Worm (Caenorhabditis elegans) whole organism, midembryonic: ENCODE measurements around the gene srh-265.

Source experiments
- T22C8.4 ChIP-seq: fragments of 200-800 bp; sonication (Bioruptor generic); IDR thresholded peaks from 2 replicates; pipeline ENCODE4 v1.3.6; 2022; ENCODE audit warnings: missing genetic modification characterization, missing compliant biosample characterization
- cog-1 ChIP-seq: sonication (generic microtip); optimal IDR thresholded peaks from 2 replicates; lab custom pipeline; 2016; ENCODE audit warnings: missing genetic modification characterization, missing compliant biosample characterization
- flt-1 ChIP-seq: fragments of 200-800 bp; sonication (Bioruptor generic); IDR thresholded peaks from 2 replicates; pipeline ENCODE4 v1.3.6; 2022; ENCODE audit warnings: missing genetic modification characterization, missing compliant biosample characterization
- klf-2 ChIP-seq: fragments of 200-800 bp; sonication (Bioruptor generic); conservative IDR thresholded peaks from 2 replicates; pipeline ENCODE4 v1.3.6; 2022; ENCODE audit warnings: missing genetic modification reagents, missing genetic modification characterization, missing compliant biosample characterization
- med-1 ChIP-seq: sonication (generic microtip); optimal IDR thresholded peaks from 2 replicates; lab custom pipeline; 2017; ENCODE audit warnings: missing genetic modification characterization, mild to moderate bottlenecking, missing compliant biosample characterization, antibody characterized with exemption, missing genetic modification reagents; ENCODE audit not compliant: insufficient read depth
- ref-1 ChIP-seq: fragments of 200-800 bp; sonication (Bioruptor generic); conservative IDR thresholded peaks from 2 replicates; pipeline ENCODE4 v1.3.6; 2022; ENCODE audit warnings: missing genetic modification reagents, missing genetic modification characterization, missing compliant biosample characterization
- tab-1 ChIP-seq: fragments of 200-800 bp; sonication (Bioruptor generic); IDR thresholded peaks from 2 replicates; pipeline ENCODE4 v1.3.6; 2022; ENCODE audit warnings: missing genetic modification characterization, missing compliant biosample characterization
- ztf-23 ChIP-seq: fragments of 200-800 bp; sonication (Bioruptor generic); IDR thresholded peaks from 2 replicates; pipeline ENCODE4 v1.3.6; 2022; ENCODE audit warnings: missing genetic modification reagents, missing genetic modification characterization, missing compliant biosample characterization
- ztf-29 ChIP-seq: fragments of 200-800 bp; sonication (Bioruptor generic); IDR thresholded peaks from 2 replicates; pipeline ENCODE4 v1.3.6; 2022; ENCODE audit warnings: missing genetic modification reagents, missing genetic modification characterization, missing compliant biosample characterization

srh-265 gene

DNA sequence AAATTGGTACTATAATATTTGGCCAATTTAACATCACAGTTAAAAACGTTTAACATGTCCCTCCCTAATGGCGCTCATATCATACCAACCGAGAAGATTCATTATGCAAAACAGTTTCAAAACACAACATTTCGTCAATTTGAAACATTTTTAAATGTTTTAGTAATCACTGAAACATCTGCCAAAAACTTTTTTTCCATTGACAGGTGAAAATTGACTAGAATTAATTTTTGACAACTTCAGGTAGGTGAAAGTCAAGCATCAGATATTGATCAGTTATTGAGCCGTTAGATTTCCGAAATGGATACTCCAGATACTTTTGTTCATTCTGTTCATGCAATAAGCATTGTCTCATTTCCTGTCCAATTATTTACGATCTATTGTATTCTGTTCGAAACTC lies 9.1 kb upstream of the srh-265 start, which contains the start of gene srh-257:
Gene srh-257 (plus strand): TSS at position 301 of the 400 bp plus-strand sequence.
- no peak for TF ChIP-seq cog-1 (tag; lab: Kevin White, UChicago)
- TF ChIP-seq ref-1 (GFP tag; lab: Robert Waterston, UW), result no peak
- TF ChIP-seq ztf-23 (GFP tag; lab: Robert Waterston, UW), result no peak
- TF ChIP-seq ztf-29, result no peak
- no peak for TF ChIP-seq med-1 (GFP tag; lab: Kevin White, UChicago)
- TF ChIP-seq T22C8.4 (GFP tag; lab: Robert Waterston, UW), result no peak
- no peak for TF ChIP-seq flt-1 (GFP tag; lab: Robert Waterston, UW)

DNA sequence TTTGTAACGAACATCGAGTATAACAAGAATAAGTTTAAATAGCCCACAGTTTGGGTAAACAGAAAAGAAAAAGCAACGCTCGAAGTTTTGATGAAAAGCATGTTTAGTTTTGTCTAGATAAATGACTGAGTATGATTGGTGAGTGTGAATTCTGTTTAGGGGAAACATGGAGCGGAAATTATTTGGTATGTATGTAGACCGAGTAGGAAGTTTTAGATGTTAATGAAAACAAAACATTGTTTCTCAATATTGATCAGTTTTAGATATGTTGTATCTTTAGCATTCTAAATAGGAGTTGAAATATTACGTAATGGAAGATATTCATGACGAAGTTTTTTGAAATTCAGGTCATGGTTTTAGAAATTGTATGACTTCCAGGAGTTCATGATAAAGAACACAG lies 3.4 kb upstream of the srh-265 start, which contains the start of gene srbc-63:
Gene srbc-63 (minus strand): TSS at position 101 of the 400 bp plus-strand sequence.
- TF ChIP-seq med-1 (GFP tag; lab: Kevin White, UChicago) (no peak), ztf-29 (no peak)

DNA sequence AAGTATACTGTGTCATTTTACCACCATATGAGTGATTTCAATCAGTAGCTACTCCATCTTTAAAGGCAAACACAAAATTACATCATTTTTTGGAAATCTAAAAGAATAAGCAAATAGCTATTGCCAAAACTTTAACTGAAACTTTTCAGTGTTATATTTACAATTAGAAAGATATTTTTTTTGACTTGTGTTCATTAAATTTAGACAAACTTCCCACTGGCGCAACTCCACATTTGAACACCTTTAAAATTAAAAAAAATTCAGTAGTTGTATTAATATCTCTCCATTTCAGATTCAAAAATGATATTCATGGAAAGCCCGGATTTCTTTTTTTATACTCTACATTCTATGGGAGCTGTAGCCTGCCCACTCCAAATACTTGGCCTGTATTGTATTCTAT lies 2.2 kb upstream of the srh-265 start, which contains the start of gene srh-264:
Gene srh-264 (plus strand): TSS at position 301 of the 400 bp plus-strand sequence.
- TF ChIP-seq ref-1 (GFP tag; lab: Robert Waterston, UW) (no peak), tab-1 (GFP tag; lab: Robert Waterston, UW) (no peak), cog-1 (tag; lab: Kevin White, UChicago) (no peak), klf-2 (GFP tag; lab: Robert Waterston, UW) (no peak), ztf-29 (no peak), T22C8.4 (GFP tag; lab: Robert Waterston, UW) (no peak), ztf-23 (GFP tag; lab: Robert Waterston, UW) (no peak), med-1 (GFP tag; lab: Kevin White, UChicago) (no peak), flt-1 (GFP tag; lab: Robert Waterston, UW) (no peak)

DNA sequence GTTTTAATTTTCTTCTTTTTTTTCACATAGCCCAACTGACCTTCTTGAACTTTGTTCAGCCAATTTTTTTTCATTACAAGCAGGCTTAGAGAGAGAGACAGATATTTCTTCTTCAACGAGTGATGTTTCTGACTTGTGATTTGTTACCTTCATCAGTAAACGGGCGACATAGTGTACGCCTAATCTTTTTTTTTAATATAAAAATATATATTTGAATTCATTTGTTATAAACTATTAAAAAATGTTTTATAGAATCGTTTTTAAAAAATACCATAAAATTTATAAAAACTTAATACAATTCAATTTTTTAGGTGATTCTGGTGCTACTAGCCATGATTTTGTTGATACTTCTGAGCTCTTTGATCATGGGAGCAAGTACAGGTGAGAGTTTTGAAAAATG lies 1.8 kb downstream of the srh-265 start, which contains the start of gene T06E6.10:
Gene T06E6.10 (plus strand): TSS at position 301 of the 400 bp plus-strand sequence.
- TF ChIP-seq ref-1 (GFP tag; lab: Robert Waterston, UW), result no peak
- no peak for TF ChIP-seq klf-2 (GFP tag; lab: Robert Waterston, UW)
- TF ChIP-seq ztf-23 (GFP tag; lab: Robert Waterston, UW), result no peak
- TF ChIP-seq cog-1 (tag; lab: Kevin White, UChicago), result no peak
- TF ChIP-seq med-1 (GFP tag; lab: Kevin White, UChicago), result no peak
- no peak for TF ChIP-seq T22C8.4 (GFP tag; lab: Robert Waterston, UW)
- no peak for TF ChIP-seq ztf-29
- no peak for TF ChIP-seq tab-1 (GFP tag; lab: Robert Waterston, UW)
- no peak for TF ChIP-seq flt-1 (GFP tag; lab: Robert Waterston, UW)

DNA sequence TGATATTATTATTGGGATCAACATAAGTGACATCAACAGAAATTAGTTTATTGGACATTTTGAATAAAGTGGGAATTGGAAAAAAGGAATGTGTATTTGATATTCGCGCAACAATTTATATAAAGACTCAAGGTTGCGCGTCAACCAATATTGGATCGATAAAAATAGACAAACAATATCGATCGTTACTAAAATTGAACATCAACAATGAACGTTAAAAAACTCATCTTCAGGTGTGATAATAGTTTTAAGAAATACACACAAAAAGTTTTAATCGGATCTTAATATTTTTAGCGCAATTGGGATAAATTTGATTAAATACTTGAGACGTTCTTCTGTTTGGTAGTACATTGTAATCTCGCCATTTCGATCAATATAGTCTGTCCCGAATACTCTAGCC lies 7.5 kb downstream of the srh-265 start, which contains the start of gene fbxa-104:
Gene fbxa-104 (minus strand): TSS at position 83 of the 400 bp plus-strand sequence.
- no peak for TF ChIP-seq ztf-29
- no peak for TF ChIP-seq klf-2 (GFP tag; lab: Robert Waterston, UW)
- TF ChIP-seq med-1 (GFP tag; lab: Kevin White, UChicago), result no peak
- TF ChIP-seq T22C8.4 (GFP tag; lab: Robert Waterston, UW), result no peak
- TF ChIP-seq ztf-23 (GFP tag; lab: Robert Waterston, UW), result no peak
- no peak for TF ChIP-seq cog-1 (tag; lab: Kevin White, UChicago)

DNA sequence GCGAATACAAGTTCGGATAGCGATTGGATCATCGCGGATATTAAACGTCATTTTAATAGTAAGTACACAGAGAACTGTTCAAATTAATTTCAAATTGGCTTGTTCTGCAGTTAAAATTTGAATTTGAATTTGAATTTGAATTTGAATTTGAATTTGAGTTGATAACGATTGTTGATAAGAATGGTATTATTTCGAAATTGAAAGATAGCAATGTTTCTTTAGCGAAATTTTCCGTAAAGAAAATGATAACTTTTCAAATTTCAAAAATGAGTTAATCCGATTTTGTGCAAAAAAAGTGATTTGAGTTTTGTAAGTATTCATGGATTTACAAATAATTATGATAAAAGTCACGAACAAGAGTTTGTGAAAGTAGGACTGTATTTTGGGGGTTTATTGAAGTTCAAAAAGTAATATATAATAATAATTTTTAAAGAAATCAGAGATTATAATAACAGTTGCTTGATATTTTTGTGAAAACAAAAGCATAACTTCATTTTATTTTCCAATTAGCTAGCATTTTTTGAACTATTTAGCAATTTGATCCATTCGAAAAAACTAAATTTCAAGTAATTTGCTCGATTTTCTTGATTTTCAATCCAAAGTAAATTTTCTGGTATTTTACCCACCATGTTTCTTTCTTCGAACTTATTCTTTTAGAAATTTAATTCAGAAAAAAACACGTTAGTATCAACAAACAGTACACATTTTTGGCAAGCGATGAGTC lies 9.5 kb downstream of the srh-265 start, which contains the start of gene Y36E3A.2:
Gene Y36E3A.2 (plus strand): TSS at position 674 of the 724 bp plus-strand sequence.
- TF ChIP-seq ztf-29 (no peak), med-1 (GFP tag; lab: Kevin White, UChicago) (no peak), flt-1 (GFP tag; lab: Robert Waterston, UW) (no peak), T22C8.4 (GFP tag; lab: Robert Waterston, UW) (no peak), tab-1 (GFP tag; lab: Robert Waterston, UW) (no peak), ref-1 (GFP tag; lab: Robert Waterston, UW) (no peak), cog-1 (tag; lab: Kevin White, UChicago) (no peak), ztf-23 (GFP tag; lab: Robert Waterston, UW) (no peak), klf-2 (GFP tag; lab: Robert Waterston, UW) (no peak)

DNA sequence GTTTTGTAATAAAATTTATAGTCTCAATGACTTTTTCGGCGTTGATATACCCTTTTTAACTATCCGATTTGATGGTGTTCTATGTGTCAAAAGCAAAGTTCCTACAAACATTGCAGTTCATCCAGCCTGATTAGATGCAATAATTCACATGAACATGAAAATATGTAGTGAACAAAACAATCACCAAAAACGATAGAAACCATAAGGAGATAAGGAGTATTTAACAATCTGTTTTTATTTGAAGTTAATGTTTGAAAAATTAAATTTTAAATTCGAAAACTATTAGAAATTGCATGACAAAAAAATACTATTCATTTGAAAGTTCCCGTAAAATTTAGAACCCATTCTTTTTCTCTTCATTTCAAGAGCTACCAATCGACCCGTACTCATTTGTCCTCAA lies 10.9 kb downstream of the srh-265 start, which contains the start of gene fbxa-209:
Gene fbxa-209 (minus strand): TSS at position 101 of the 400 bp plus-strand sequence.
- TF ChIP-seq flt-1 (GFP tag; lab: Robert Waterston, UW) (no peak), med-1 (GFP tag; lab: Kevin White, UChicago) (no peak), cog-1 (tag; lab: Kevin White, UChicago) (no peak), ztf-29 (no peak), tab-1 (GFP tag; lab: Robert Waterston, UW) (no peak), ref-1 (GFP tag; lab: Robert Waterston, UW) (no peak), T22C8.4 (GFP tag; lab: Robert Waterston, UW) (no peak), ztf-23 (GFP tag; lab: Robert Waterston, UW) (no peak), klf-2 (GFP tag; lab: Robert Waterston, UW) (no peak)

DNA sequence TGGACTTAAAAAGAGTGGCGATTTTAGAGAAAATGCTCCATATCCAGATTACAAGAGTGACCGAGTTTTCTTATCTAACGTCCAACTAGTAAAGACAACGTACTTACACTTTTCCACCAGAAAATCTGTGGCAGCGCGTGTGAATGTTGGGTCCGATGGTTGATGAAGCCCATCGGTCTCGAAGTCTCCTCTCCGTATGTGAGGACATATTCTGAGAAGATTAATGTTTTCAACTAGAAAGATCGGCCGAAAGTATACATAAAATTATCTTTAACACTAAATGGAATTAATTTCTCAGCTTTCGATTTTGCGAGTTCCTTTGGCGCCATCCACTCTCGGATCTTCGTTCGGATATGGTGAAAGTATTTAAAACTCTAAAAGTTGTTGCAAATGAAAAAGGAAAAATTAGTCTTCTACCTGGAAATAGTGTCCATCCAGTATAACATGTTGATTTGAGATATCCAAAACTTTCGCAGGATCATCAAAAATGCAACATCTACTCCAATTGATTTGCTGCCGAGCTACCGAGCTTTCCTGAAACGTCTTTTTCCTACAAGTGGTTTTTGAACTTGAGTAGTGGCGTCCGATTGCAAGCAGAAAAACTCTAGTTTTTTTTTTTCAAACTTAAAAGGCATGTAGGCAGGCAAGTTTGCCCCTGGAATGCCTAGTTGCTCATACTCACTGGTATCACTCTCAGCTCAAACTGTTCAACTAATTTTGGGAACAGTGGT lies 15.4 kb downstream of the srh-265 start:
- TF ChIP-seq cog-1 (tag; lab: Kevin White, UChicago) (no peak), tab-1 (GFP tag; lab: Robert Waterston, UW) (no peak), med-1 (GFP tag; lab: Kevin White, UChicago) (no peak), ref-1 (GFP tag; lab: Robert Waterston, UW) (no peak), ztf-23 (GFP tag; lab: Robert Waterston, UW) (no peak)
